Worm (Caenorhabditis elegans) whole organism, dauer: Measurements from ENCODE around the gene ucp-4.
"Not testable (repeated sequence)": the region's sequence is repeated elsewhere in the genome, so short reads cannot be mapped to it uniquely, and the experiment has no call there.

Experiments
- unc-62 ChIP-seq: sonication (generic microtip); optimal IDR thresholded peaks from 2 replicates; lab custom pipeline; 2017; ENCODE audit warnings: missing biosample characterization, missing genetic modification reagents, missing genetic modification characterization

The ucp-4 gene

DNA sequence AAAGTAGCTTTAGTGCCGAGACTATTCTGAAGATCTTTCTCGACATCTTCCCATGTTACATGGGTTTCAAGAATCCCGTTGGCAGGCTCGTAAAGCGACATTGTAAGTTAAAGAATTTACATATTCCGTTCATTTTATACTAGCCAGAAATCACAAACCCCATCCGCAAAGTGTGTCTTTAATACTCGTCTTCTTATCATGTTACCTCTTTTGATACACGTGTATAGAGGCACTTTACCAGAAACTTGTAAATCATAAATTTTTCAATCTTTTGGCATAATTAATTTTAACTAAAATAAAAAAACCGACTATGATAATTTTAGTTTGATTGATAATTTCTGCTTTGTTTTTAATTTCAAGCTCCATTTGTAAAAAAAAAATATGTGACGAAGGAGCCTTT lies 36.9 kb downstream of the ucp-4 start, which contains the start of gene E02C12.6:
Gene E02C12.6 (minus strand): TSS at position 101 of the 400 bp plus-strand sequence.
- TF ChIP-seq unc-62: no peak

DNA sequence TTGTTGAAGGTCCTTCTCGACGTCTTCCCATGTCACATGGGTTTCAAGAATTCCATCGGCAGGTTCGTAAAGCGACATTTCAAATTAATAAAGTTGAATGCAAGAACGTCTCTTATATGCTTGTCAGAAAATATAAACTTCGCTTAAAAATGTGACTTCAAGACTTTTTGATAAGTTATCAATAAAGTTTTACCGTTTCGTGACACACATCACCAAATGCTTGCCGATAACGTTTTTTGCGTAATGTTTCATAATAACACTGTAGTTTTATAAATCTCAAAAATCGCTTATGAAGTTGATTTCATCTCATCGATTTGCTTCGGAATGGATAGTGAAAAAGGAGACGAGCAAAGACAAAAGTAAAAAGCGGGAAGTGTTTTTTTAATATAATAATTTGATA lies 39.4 kb downstream of the ucp-4 start, which contains the start of gene E02C12.8:
Gene E02C12.8 (minus strand): TSS at position 141 of the 400 bp plus-strand sequence.
- TF ChIP-seq unc-62: no peak

DNA sequence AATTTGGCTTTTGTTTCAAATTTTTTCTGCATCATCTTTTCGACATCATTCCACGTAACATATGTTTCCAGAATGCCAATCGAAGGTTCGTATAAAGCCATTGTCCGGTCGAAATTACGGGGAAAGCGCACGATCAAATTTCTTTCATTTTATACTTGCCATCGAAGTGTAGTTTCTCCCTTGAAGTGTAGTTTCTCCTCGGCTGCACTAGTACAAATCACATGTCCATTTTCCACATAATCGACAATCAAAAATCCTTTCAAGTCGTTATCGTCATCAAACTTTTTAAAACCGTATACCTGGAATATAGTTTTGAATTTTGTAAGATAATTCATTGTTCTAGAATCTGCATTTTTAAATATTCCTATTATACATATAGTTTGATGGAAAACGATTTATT lies 41.3 kb downstream of the ucp-4 start, which contains the start of gene E02C12.9:
Gene E02C12.9 (minus strand): TSS at position 101 of the 400 bp plus-strand sequence.
- TF ChIP-seq unc-62: no peak

DNA sequence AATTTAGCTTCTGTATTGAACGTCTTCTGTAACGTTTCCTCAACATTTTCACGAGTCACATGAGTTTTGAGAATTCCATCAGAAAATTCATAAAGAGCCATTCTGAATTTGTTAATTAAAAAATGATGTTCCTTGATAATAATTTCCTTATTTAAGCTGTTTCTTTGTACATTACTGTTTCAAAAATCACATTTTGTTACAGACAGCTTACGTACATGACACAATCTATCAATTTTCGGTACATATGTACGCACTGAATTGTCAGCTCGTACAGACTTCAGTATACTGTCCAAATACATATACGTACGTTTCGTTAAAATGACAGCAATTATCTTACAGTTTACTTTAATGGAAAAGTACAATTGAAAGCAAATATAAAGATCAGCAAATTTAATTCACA lies 42.3 kb downstream of the ucp-4 start, which contains the start of gene E02C12.19:
Gene E02C12.19 (minus strand): TSS at position 101 of the 400 bp plus-strand sequence.
- TF ChIP-seq unc-62: no peak

DNA sequence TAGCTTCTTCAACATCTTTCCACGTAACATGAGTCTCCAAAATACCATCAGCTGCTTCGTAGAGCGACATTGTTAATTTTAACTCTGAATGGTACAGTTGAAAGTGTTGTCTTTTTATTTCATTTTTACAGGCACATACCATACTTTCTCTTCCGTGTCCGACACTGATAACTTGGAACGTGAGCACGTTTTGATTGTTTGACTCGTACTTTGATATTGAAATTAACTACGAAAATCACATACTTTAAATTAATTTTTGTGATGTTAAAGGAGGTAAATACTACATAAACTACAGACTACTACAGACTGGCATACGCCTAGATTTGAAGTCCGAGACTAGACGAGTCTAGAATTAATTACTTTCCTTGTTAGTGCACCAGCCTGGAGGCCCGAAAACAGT lies 44.2 kb downstream of the ucp-4 start, which contains the start of gene E02C12.10:
Gene E02C12.10 (minus strand): TSS at position 75 of the 400 bp plus-strand sequence.
- TF ChIP-seq unc-62: no peak

DNA sequence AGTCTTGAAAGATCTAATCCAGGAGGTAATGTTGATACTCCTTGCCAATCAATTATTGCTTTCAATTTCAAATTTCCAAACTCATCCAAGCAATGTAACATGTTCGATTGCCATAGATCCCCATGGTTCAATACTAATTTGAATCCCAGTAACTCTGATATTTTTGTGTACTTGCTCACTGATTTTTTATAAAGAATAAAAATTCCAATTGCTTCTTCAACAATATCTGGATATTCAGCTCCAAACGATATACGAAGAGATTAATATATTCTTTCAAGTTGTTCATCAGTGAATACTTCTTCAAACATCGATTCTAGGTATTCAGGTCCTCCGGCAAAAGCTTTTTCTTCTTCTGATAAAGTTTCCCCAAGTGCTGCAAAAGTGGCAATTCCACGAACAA lies 45.7 kb downstream of the ucp-4 start, which contains the start of gene E02C12.11:
Gene E02C12.11 (minus strand): TSS at position 101 of the 400 bp plus-strand sequence.
- not testable (repeated sequence) for TF ChIP-seq unc-62

DNA sequence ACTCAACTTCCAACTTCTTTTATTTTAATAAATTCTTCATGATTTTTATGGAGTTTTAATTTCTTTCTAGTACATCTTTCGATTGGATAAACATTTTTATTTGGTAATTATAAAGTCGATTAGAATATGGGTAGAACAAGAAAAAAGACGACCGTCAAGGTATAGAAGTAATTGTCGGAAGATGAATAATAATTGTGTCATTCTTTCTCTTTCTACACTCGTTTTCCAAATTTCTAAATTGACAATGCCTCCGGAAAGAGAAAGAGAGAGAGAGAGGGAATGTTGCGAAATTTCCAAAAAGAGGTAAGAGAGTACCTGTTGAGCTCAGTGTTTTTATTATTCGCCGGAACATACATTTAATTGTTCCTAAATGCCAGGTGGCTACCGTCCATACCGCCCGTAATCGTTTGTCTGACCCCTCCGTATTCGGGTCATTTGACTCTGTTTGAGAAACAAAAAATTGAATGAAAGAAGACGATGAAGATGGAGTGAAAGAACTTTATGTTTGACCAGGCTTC lies 47.8 kb downstream of the ucp-4 start, which contains the start of gene E02C12.12:
Gene E02C12.12 (minus strand): TSS at position 468 of the 518 bp plus-strand sequence.
- TF ChIP-seq unc-62: no peak

DNA sequence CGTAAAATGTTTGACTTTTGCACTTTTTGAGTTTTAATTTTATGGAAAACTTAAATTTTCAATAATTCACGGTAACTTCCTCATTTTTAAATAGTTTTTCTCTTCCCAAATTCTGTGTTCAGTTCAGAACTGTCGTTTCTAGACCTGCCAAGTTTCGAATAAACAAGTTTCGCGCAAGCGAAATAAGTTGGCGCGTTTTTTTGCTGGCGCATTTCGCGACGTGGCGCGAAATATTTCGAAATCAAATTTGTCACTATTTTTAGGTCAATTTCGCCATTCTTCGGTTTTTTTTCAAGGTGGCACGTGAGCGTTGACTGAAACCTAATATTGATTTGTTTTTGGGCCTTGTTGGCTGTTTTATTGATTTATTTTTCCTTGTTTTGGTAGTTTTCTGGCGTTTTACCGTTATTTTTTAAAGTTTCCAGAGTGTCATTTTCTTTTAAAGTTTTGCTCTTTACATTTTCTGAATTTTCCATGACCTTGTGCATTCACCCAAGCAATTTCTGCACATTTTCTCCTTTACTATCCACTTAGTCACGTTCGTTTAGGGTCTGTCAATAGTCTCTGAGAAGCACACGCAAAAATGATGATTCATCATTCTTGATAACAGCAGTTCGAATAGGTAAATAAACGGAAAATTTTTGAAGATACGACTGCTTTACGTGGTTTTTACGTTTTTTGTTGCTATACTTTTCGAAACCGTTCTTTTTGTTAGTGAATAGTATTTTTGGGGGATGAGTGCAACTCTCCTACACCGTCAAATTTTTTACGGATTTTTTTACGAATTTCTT lies 48.6 kb downstream of the ucp-4 start:
- TF ChIP-seq unc-62: no peak

DNA sequence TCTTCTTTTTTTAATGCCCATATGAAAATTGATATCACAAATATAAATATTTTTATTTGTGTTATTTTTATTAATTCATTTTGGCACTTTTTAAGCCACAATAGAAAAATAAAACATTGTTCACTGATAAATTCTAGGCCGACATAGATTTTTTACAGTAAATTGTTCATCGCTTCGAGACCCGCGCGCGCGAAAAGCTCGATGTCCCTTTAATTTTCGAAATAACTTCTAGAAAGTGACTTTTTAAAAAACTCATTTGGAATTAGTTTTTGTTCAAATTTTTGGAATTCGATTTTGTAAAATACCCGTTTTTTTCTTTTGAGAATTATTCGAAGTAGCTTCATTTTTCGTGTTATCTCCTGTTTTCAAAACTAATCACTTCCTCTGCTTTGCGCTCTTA lies 50.3 kb downstream of the ucp-4 start:
- TF ChIP-seq unc-62: no peak

DNA sequence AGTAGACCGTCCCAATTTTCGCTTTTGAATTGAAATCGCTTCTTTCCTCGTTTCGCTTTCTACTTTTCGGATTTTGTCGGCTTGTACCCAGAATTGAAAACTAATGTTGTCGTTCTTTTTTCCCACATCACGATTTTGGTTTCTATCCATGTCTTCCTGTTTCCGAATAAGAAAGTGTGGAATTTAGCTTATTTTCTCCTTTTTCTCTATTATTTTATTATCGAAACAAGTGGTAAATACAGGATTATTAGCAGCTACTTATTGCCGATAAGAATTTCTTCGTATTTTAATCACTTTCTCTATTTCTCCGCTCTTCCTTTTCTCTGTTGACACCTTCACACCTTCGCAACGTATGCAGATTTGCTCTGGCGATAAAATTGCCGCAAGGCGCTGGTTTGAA lies 50.9 kb downstream of the ucp-4 start:
- TF ChIP-seq unc-62: no peak

DNA sequence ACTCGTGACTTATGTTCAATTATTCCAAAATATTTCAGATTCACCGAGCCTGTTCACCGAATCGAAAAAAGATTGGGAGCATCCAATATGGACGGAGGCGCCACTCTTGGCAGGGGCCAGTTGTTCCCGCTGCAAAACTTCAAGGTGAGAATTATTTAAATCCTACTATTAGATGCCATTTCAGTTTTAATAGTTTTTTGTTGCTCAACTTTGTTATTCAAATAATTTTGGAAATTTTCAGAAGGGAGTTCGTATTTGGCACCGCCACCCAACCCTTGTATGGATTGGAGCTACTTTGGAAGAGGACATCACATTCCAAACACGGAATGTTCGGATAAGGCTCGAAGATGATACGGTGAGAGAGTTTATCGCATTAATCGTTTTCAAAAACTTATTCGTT lies 52.0 kb downstream of the ucp-4 start, which contains the start of gene hum-2:
Gene hum-2 (plus strand): TSS at position 33 of the 400 bp plus-strand sequence.
- no peak for TF ChIP-seq unc-62
